Worm (Caenorhabditis elegans) whole organism, late embryonic: Measurements from ENCODE around the gene ife-4.

Experiments used
- C08G9.2 ChIP-seq: sonication (generic microtip); optimal IDR thresholded peaks from 2 replicates; lab custom pipeline; 2016; ENCODE audit warnings: mild to moderate bottlenecking, missing genetic modification characterization, moderate library complexity, missing compliant biosample characterization
- C38D4.7 ChIP-seq: fragments of 200-800 bp; sonication (Bioruptor generic); optimal IDR thresholded peaks from 2 replicates; lab custom pipeline; 2018; ENCODE audit warnings: mild to moderate bottlenecking, missing genetic modification characterization, moderate library complexity, missing compliant biosample characterization
- T23F11.4 ChIP-seq: fragments of 200-800 bp; sonication (Bioruptor generic); optimal IDR thresholded peaks from 2 replicates; lab custom pipeline; 2018; ENCODE audit warnings: mild to moderate bottlenecking, missing genetic modification characterization, missing compliant biosample characterization
- ceh-14 ChIP-seq: sonication (generic microtip); optimal IDR thresholded peaks from 2 replicates; lab custom pipeline; 2016; ENCODE audit warnings: missing genotype, missing genetic modification characterization, missing compliant biosample characterization
- ceh-18 ChIP-seq: sonication (generic microtip); optimal IDR thresholded peaks from 2 replicates; lab custom pipeline; 2016; ENCODE audit warnings: missing genetic modification characterization, missing compliant biosample characterization
- ceh-30 ChIP-seq: fragments of 150-350 bp; optimal IDR thresholded peaks from 2 replicates; lab custom pipeline; 2014; ENCODE audit warnings: missing biosample characterization, missing genetic modification characterization
- ceh-31 ChIP-seq: sonication (generic microtip); optimal IDR thresholded peaks from 2 replicates; lab custom pipeline; 2016; ENCODE audit warnings: missing genetic modification characterization, missing compliant biosample characterization
- ceh-45 ChIP-seq: fragments of 200-800 bp; sonication (Bioruptor generic); IDR thresholded peaks from 2 replicates; pipeline ENCODE4 v1.3.6; 2022; ENCODE audit warnings: missing genetic modification reagents, missing genetic modification characterization, missing compliant biosample characterization
- ceh-48 ChIP-seq: sonication (generic microtip); optimal IDR thresholded peaks from 2 replicates; lab custom pipeline; 2016; ENCODE audit warnings: missing genetic modification characterization, inconsistent platforms, missing compliant biosample characterization
- ceh-6 ChIP-seq: fragments of 200-800 bp; sonication (Bioruptor generic); optimal IDR thresholded peaks from 2 replicates; lab custom pipeline; 2018; ENCODE audit warnings: mild to moderate bottlenecking, missing genetic modification characterization, missing compliant biosample characterization
- dve-1 ChIP-seq: sonication (generic microtip); optimal IDR thresholded peaks from 2 replicates; lab custom pipeline; 2017; ENCODE audit warnings: antibody characterized with exemption, mild to moderate bottlenecking, missing genetic modification characterization, missing compliant biosample characterization
- elt-2 ChIP-seq: sonication (generic microtip); optimal IDR thresholded peaks from 2 replicates; lab custom pipeline; 2016; ENCODE audit warnings: missing genetic modification reagents, missing genetic modification characterization, missing compliant biosample characterization
- eyg-1 ChIP-seq: sonication (generic microtip); optimal IDR thresholded peaks from 2 replicates; lab custom pipeline; 2016; ENCODE audit warnings: missing genotype, missing genetic modification characterization, missing compliant biosample characterization
- fax-1 ChIP-seq: sonication (generic microtip); optimal IDR thresholded peaks from 2 replicates; lab custom pipeline; 2016; ENCODE audit warnings: missing genotype, missing genetic modification characterization, missing compliant biosample characterization
- gmeb-2 ChIP-seq: sonication (generic microtip); optimal IDR thresholded peaks from 2 replicates; lab custom pipeline; 2016; ENCODE audit warnings: missing genetic modification characterization, inconsistent platforms, missing compliant biosample characterization
- hlh-15 ChIP-seq: sonication (generic microtip); optimal IDR thresholded peaks from 2 replicates; lab custom pipeline; 2016; ENCODE audit warnings: missing genetic modification characterization, missing compliant biosample characterization
- hlh-30 ChIP-seq: sonication (generic microtip); optimal IDR thresholded peaks from 2 replicates; lab custom pipeline; 2017; ENCODE audit warnings: antibody characterized with exemption, missing genetic modification characterization, missing compliant biosample characterization; ENCODE audit not compliant: insufficient read depth
- hlh-8 ChIP-seq: sonication (generic microtip); optimal IDR thresholded peaks from 2 replicates; lab custom pipeline; 2016; ENCODE audit warnings: missing genotype, missing genetic modification characterization, missing compliant biosample characterization
- nfya-1 ChIP-seq: sonication (generic microtip); optimal IDR thresholded peaks from 2 replicates; lab custom pipeline; 2017; ENCODE audit warnings: missing genetic modification characterization, mild to moderate bottlenecking, missing compliant biosample characterization, antibody characterized with exemption, moderate library complexity
- nhr-11 ChIP-seq: fragments of 150-350 bp; optimal IDR thresholded peaks from 2 replicates; lab custom pipeline; 2014; ENCODE audit warnings: missing biosample characterization, missing genetic modification characterization
- nhr-232 ChIP-seq: sonication (generic microtip); optimal IDR thresholded peaks from 2 replicates; lab custom pipeline; 2016; ENCODE audit warnings: missing genetic modification characterization, missing compliant biosample characterization
- pat-9 ChIP-seq: fragments of 200-800 bp; sonication (Bioruptor generic); optimal IDR thresholded peaks from 2 replicates; lab custom pipeline; 2018; ENCODE audit warnings: mild to moderate bottlenecking, missing genetic modification characterization, moderate library complexity, missing compliant biosample characterization
- pha-2 ChIP-seq: sonication (generic microtip); optimal IDR thresholded peaks from 2 replicates; lab custom pipeline; 2017; ENCODE audit warnings: mild to moderate bottlenecking, missing genetic modification characterization, missing compliant biosample characterization
- pha-4 ChIP-seq: fragments of 150-350 bp; optimal IDR thresholded peaks from 2 replicates; lab custom pipeline; 2018; ENCODE audit warnings: missing biosample characterization, missing genetic modification reagents, missing genetic modification characterization
- ref-2 ChIP-seq: sonication (generic microtip); optimal IDR thresholded peaks from 2 replicates; lab custom pipeline; 2016; ENCODE audit warnings: missing genetic modification characterization, missing compliant biosample characterization
- sdc-2 ChIP-seq: sonication (generic microtip); optimal IDR thresholded peaks from 2 replicates; lab custom pipeline; 2016; ENCODE audit warnings: missing genotype, missing genetic modification characterization, missing compliant biosample characterization
- sox-4 ChIP-seq: sonication (generic microtip); optimal IDR thresholded peaks from 2 replicates; lab custom pipeline; 2017; ENCODE audit warnings: mild to moderate bottlenecking, missing genetic modification characterization, inconsistent platforms, missing compliant biosample characterization
- syd-9 ChIP-seq: sonication (generic microtip); optimal IDR thresholded peaks from 2 replicates; lab custom pipeline; 2016; ENCODE audit warnings: mild to moderate bottlenecking, missing genetic modification characterization, moderate library complexity, missing compliant biosample characterization
- tbx-2 ChIP-seq: sonication (generic microtip); optimal IDR thresholded peaks from 2 replicates; lab custom pipeline; 2016; ENCODE audit warnings: missing genetic modification characterization, missing compliant biosample characterization
- tbx-7 ChIP-seq: sonication (generic microtip); optimal IDR thresholded peaks from 2 replicates; lab custom pipeline; 2016; ENCODE audit warnings: missing genotype, missing genetic modification characterization, missing compliant biosample characterization
- ttx-3 ChIP-seq: sonication (generic microtip); optimal IDR thresholded peaks from 2 replicates; lab custom pipeline; 2016; ENCODE audit warnings: missing genetic modification reagents, missing genetic modification characterization, missing compliant biosample characterization
- unc-42 ChIP-seq: sonication (generic microtip); optimal IDR thresholded peaks from 2 replicates; lab custom pipeline; 2016; ENCODE audit warnings: missing genotype, missing genetic modification characterization, missing compliant biosample characterization
- zip-5 ChIP-seq: sonication (generic microtip); optimal IDR thresholded peaks from 2 replicates; lab custom pipeline; 2016; ENCODE audit warnings: missing genetic modification characterization, missing compliant biosample characterization

Gene ife-4

DNA sequence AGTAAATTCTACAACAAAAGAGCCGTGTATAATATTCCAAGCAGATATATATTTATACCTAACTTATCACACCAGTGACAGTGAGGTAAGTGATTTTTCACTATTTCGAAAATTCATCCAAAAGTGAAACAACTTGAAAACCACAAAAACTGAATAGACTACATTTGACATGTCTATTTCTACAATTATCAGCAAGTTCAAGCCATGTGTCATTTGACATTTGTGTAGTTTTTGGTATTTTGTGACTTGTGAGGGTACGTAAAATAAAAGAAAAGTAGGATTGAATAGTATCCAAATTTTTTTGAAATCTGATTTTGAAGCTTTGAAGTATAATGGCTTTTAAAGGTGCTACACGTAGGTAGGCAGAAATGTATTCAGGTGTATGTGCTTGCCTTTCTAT, 22.2 kb downstream of the ife-4 start:
- TF ChIP-seq C38D4.7 (GFP tag; lab: Kevin White, UChicago) (no peak), dve-1 (no peak), nhr-232 (tag; lab: Kevin White, UChicago) (no peak), pha-4 (tag; lab: Kevin White, UChicago) (no peak), eyg-1 (tag; lab: Kevin White, UChicago) (no peak), C08G9.2 (tag; lab: Kevin White, UChicago) (no peak), hlh-15 (tag; lab: Kevin White, UChicago) (no peak), ceh-45 (no peak)

DNA sequence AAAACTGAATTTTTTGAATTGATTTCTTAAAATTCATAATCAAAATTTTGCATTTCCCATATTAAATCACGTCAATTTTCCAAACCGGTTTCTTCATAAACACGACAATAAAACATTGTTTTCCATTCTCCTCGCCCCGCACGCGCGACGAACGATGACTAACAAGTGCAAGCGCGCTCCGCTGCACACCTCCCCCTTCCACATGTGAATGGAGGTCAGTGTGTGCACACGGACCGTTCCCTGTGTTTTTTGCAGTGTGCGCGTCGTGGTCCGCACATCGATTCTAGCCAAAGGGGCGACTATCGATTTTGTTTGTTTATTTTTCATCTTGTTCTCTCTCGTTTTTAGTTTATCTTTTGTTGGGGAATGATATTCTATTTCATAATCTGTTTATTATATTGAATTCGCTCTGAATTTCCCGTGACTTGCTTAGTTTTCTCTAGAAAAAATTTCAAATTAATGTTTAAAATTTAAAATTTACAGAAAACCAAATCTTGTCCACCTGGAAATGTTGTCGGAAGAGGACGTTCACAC, 24.6 kb downstream of the ife-4 start, which contains the start of gene snx-1:
TSS of gene snx-1 (plus strand) at position 484 of the 534 bp plus-strand sequence.
- TF ChIP-seq sox-4 (tag; lab: Kevin White, UChicago): no peak
- TF ChIP-seq ref-2: peak; percentile 36
- TF ChIP-seq unc-42 (tag; lab: Kevin White, UChicago): peak; percentile 18
- no peak for TF ChIP-seq syd-9 (tag; lab: Kevin White, UChicago)
- peak; percentile 35 for TF ChIP-seq ceh-18 (tag; lab: Kevin White, UChicago)
- TF ChIP-seq nfya-1 (tag; lab: Kevin White, UChicago): peak; percentile 24
- peak; percentile 11 for TF ChIP-seq tbx-2 (tag; lab: Kevin White, UChicago)
- TF ChIP-seq hlh-30 (tag; lab: Kevin White, UChicago): peak; percentile 51
- TF ChIP-seq ceh-30: no peak
- TF ChIP-seq ceh-6 (GFP tag; lab: Kevin White, UChicago): peak; percentile 6
- peak; percentile 41 for TF ChIP-seq sdc-2 (tag; lab: Kevin White, UChicago)
- TF ChIP-seq hlh-8 (tag; lab: Kevin White, UChicago): peak; percentile 6
- TF ChIP-seq ceh-31 (tag; lab: Kevin White, UChicago): peak; percentile 38
- TF ChIP-seq, all 69 proteins: peak for 10

DNA sequence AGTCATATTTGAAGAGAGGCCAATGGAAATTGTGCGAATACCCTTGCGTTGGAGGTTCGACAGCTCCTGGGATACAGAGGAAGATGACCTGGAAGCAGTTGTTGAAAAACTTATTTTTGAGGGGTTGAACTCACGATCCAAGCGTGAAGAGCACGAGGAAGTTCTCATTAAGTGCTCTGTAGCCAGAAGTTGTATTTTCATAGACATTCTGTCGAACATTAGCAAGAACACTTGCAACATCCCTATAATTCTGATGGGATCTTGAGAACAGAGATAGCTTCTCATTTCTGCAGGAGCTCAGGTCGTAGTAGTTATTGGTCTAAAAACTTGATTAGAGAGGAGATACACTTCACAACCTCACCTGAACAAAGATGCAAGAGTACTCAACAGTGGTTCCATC, 37.6 kb downstream of the ife-4 start:
- no peak for TF ChIP-seq fax-1 (tag; lab: Kevin White, UChicago)
- TF ChIP-seq tbx-7 (tag; lab: Kevin White, UChicago): no peak
- TF ChIP-seq gmeb-2 (tag; lab: Kevin White, UChicago): no peak
- TF ChIP-seq T23F11.4 (GFP tag; lab: Kevin White, UChicago): no peak
- TF ChIP-seq unc-42 (tag; lab: Kevin White, UChicago): no peak
- TF ChIP-seq elt-2 (tag; lab: Kevin White, UChicago): no peak
- TF ChIP-seq ceh-45: no peak
- no peak for TF ChIP-seq ceh-14 (tag; lab: Kevin White, UChicago)
- TF ChIP-seq pat-9 (tag; lab: Kevin White, UChicago): no peak
- TF ChIP-seq zip-5 (tag; lab: Kevin White, UChicago): no peak
- no peak for TF ChIP-seq nhr-11 (tag; lab: Kevin White, UChicago)
- no peak for TF ChIP-seq ttx-3 (tag; lab: Kevin White, UChicago)

DNA sequence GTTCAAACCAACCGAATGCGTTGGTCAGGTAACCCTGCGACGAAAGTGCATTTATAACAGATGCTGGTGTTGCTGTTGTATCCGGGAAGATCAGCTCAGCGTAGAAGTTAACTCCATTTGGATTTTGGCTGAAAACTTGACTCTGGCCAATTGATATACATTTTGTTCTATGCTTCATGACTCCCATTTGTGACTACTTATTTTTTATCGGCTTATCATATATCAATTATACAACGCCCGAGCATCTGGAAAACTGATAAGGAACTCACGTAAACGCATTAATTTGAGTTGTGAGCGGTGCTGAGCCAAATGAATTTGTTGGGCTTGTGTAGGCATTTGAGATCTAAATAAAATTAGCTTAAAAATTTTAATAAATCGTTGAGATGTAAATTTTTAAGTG, 43.4 kb downstream of the ife-4 start:
- TF ChIP-seq pha-2: no peak
- no peak for TF ChIP-seq ceh-31 (tag; lab: Kevin White, UChicago)

ce11 chrX:1148438-1148837, 44.4 kb downstream of the ife-4 start, which contains the start of the genes R193.2 and R193.6:
R193.2 (minus strand) TSS chrX:1148585.
R193.6 (plus strand) TSS chrX:1148787.
- TF ChIP-seq elt-2 (tag; lab: Kevin White, UChicago): peak; percentile 43
- TF ChIP-seq ceh-48 (tag; lab: Kevin White, UChicago): no peak
- TF ChIP-seq, all 69 proteins: peak for 1
